Worm (Caenorhabditis elegans) whole organism, L4/young adult: Measurements from ENCODE around the gene W01F3.2.

Experiments
- W03F9.2 ChIP-seq: fragments of 150-350 bp; optimal IDR thresholded peaks from 2 replicates; lab custom pipeline; 2014; ENCODE audit warnings: missing biosample characterization, missing genetic modification characterization
- dao-5 ChIP-seq: sonication (generic microtip); optimal IDR thresholded peaks from 2 replicates; lab custom pipeline; 2016; ENCODE audit warnings: missing genotype, missing genetic modification characterization, moderate library complexity, missing compliant biosample characterization
- him-1 ChIP-seq: sonication (generic microtip); optimal IDR thresholded peaks from 2 replicates; lab custom pipeline; 2016; ENCODE audit warnings: missing genotype, missing genetic modification reagents, missing genetic modification characterization, missing compliant biosample characterization

W01F3.2 gene

ce11 chrV:20689481-20690039 is 29.4 kb downstream of the W01F3.2 start, which contains the start of gene F53F8.3:
F53F8.3 (minus strand) TSS chrV:20689531.
- TF ChIP-seq W03F9.2 (tag; lab: Kevin White, UChicago) (no peak), dao-5 (tag; lab: Kevin White, UChicago) (no peak), him-1 (tag; lab: Kevin White, UChicago) (no peak)

- TF ChIP-seq dao-5 (tag; lab: Kevin White, UChicago) (no peak), him-1 (tag; lab: Kevin White, UChicago) (no peak)
Observed at ce11 chrV:20691585-20691984, 31.5 kb downstream of the W01F3.2 start, which contains the start of gene F53F8.4. F53F8.4 (minus strand) TSS chrV:20691685.

- TF ChIP-seq him-1 (tag; lab: Kevin White, UChicago) = no peak
- no peak for TF ChIP-seq dao-5 (tag; lab: Kevin White, UChicago)
- TF ChIP-seq W03F9.2 (tag; lab: Kevin White, UChicago) = no peak
Observed at ce11 chrV:20692903-20693302, 32.8 kb downstream of the W01F3.2 start.

ce11 chrV:20693968-20694367 is 33.8 kb downstream of the W01F3.2 start:
- TF ChIP-seq W03F9.2 (tag; lab: Kevin White, UChicago) (no peak), him-1 (tag; lab: Kevin White, UChicago) (peak; percentile 58), dao-5 (tag; lab: Kevin White, UChicago) (peak; percentile 59)

- no peak for TF ChIP-seq W03F9.2 (tag; lab: Kevin White, UChicago)
- no peak for TF ChIP-seq dao-5 (tag; lab: Kevin White, UChicago)
- no peak for TF ChIP-seq him-1 (tag; lab: Kevin White, UChicago)
Observed at ce11 chrV:20698266-20698665, 38.1 kb downstream of the W01F3.2 start, which contains the start of gene F53F8.7. F53F8.7 (minus strand) TSS chrV:20698366.

- no peak for TF ChIP-seq W03F9.2 (tag; lab: Kevin White, UChicago)
- no peak for TF ChIP-seq him-1 (tag; lab: Kevin White, UChicago)
- TF ChIP-seq dao-5 (tag; lab: Kevin White, UChicago) = no peak
Observed at ce11 chrV:20703998-20704572, 44.0 kb downstream of the W01F3.2 start, which contains the start of the genes F53F8.5 and F53F8.6. F53F8.5 (minus strand) TSS chrV:20704049. F53F8.6 (plus strand) TSS chrV:20704227.

ce11 chrV:20710156-20710555 is 50.0 kb downstream of the W01F3.2 start:
- TF ChIP-seq dao-5 (tag; lab: Kevin White, UChicago) = no peak
- no peak for TF ChIP-seq W03F9.2 (tag; lab: Kevin White, UChicago)
- TF ChIP-seq him-1 (tag; lab: Kevin White, UChicago) = no peak

ce11 chrV:20710642-20711041 is 50.5 kb downstream of the W01F3.2 start:
- TF ChIP-seq W03F9.2 (tag; lab: Kevin White, UChicago) = no peak
- no peak for TF ChIP-seq him-1 (tag; lab: Kevin White, UChicago)
- TF ChIP-seq dao-5 (tag; lab: Kevin White, UChicago) = no peak
